Fruit fly (Drosophila melanogaster): ENCODE results near the gene gammaSnap2.

The gammaSnap2 gene

DNA sequence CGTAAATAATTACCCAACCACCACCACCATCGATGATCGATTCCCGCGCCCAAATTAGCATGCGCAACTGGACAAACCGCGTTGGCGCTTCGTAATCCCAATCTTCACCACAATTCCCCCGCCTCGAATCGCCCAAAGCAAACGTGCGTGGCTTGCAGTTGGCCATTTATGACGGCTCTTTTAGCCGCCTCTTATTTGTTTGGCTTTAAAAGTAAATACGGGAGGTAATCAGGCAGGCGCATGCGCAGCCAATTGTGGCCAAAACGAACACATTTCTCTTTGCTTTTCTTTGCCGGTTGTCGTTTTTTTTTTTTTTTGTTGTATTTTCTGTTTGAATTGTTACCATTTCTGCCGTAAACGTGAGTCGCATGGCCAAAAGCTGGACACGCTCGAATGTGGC lies 29.4 kb upstream of the gammaSnap2 start (continued):
- TF ChIP-seq fu2 (GFP tag; optimal IDR thresholded peaks at IDR 0.05) (no peak), CG11398 (GFP tag; optimal IDR thresholded peaks at IDR 0.05) (no peak), ATbp (GFP tag; optimal IDR thresholded peaks at IDR 0.05) (peak; percentile 80), CG7357 (GFP tag; IDR thresholded peaks at IDR 0.05) (no peak), amos (GFP tag; IDR thresholded peaks at IDR 0.05; ENCODE audit: partially characterized antibody) (no peak), MBD-R2 (GFP tag; IDR thresholded peaks at IDR 0.05) (no peak), CG16813 (GFP tag; IDR thresholded peaks at IDR 0.05; ENCODE audit: partially characterized antibody) (no peak), da (GFP tag; optimal IDR thresholded peaks at IDR 0.05) (no peak), CG33557 (GFP tag; optimal IDR thresholded peaks at IDR 0.05) (no peak), odd (GFP tag; optimal IDR thresholded peaks at IDR 0.05) (no peak), CG1832 (GFP tag; optimal IDR thresholded peaks at IDR 0.05) (no peak), Dll (GFP tag; IDR thresholded peaks at IDR 0.05; ENCODE audit: partially characterized antibody) (no peak), Sry-δ (GFP tag; optimal IDR thresholded peaks at IDR 0.05) (no peak), CG3838 (GFP tag; optimal IDR thresholded peaks at IDR 0.05) (no peak), CG32772 (GFP tag; IDR thresholded peaks at IDR 0.05) (no peak), ERR (GFP tag; optimal IDR thresholded peaks at IDR 0.05) (no peak), CG1529 (GFP tag; optimal IDR thresholded peaks at IDR 0.05) (no peak), tna (GFP tag; IDR thresholded peaks at IDR 0.05; ENCODE audit: partially characterized antibody) (no peak), ara (GFP tag; IDR thresholded peaks at IDR 0.05) (peak; percentile 48; the same call in 1 of the 2 replicates), caup (GFP tag; optimal IDR thresholded peaks at IDR 0.05; ENCODE audit: severe bottlenecking) (no peak), vnd (GFP tag; IDR thresholded peaks at IDR 0.05; ENCODE audit: partially characterized antibody) (no peak), lilli (GFP tag; optimal IDR thresholded peaks at IDR 0.05) (no peak), al (GFP tag; IDR thresholded peaks at IDR 0.05) (no peak), CG10543 (GFP tag; optimal IDR thresholded peaks at IDR 0.05) (no peak), Dfd (GFP tag; optimal IDR thresholded peaks at IDR 0.05) (no peak), CG17568 (GFP tag; optimal IDR thresholded peaks at IDR 0.05) (no peak), dm (GFP tag; optimal IDR thresholded peaks at IDR 0.05) (no peak), Atf3 (GFP tag; optimal IDR thresholded peaks at IDR 0.05) (no peak), sug (tag; optimal IDR thresholded peaks at IDR 0.05) (no peak), row (GFP tag; IDR thresholded peaks at IDR 0.05) (no peak), CG13775 (GFP tag; optimal IDR thresholded peaks at IDR 0.05) (no peak), pho (GFP tag; optimal IDR thresholded peaks at IDR 0.05) (no peak), Ets97D (GFP tag; optimal IDR thresholded peaks at IDR 0.05) (no peak), CG7271 (tag; optimal IDR thresholded peaks at IDR 0.05) (no peak), CG5245 (GFP tag; optimal IDR thresholded peaks at IDR 0.05) (no peak), toy (GFP tag; IDR thresholded peaks at IDR 0.05) (no peak), ind (GFP tag; optimal IDR thresholded peaks at IDR 0.05) (no peak), repo (GFP tag; optimal IDR thresholded peaks at IDR 0.05) (no peak), CG3065 (GFP tag; optimal IDR thresholded peaks at IDR 0.05) (no peak), bowl (GFP tag; IDR thresholded peaks at IDR 0.05) (0 out of 2 replicates have a peak, but pooled peaks have one; percentile 20), Bdp1 (GFP tag; optimal IDR thresholded peaks at IDR 0.05) (no peak), chn (GFP tag; optimal IDR thresholded peaks at IDR 0.05) (no peak), gem (tag; optimal IDR thresholded peaks at IDR 0.05) (no peak), Sox102F (GFP tag; optimal IDR thresholded peaks at IDR 0.05) (no peak), CG10274 (GFP tag; optimal IDR thresholded peaks at IDR 0.05) (no peak), stwl (tag; optimal IDR thresholded peaks at IDR 0.05) (no peak), HLH3B (GFP tag; IDR thresholded peaks at IDR 0.05) (peak; percentile 18; the same call in 1 of the 2 replicates), Atf-2 (GFP tag; optimal IDR thresholded peaks at IDR 0.05) (no peak), TFAM (GFP tag; optimal IDR thresholded peaks at IDR 0.05) (no peak), ci (GFP tag; IDR thresholded peaks at IDR 0.05) (peak; percentile 69; the same call in 1 of the 3 replicates), otp (GFP tag; IDR thresholded peaks at IDR 0.05) (no peak), Myb (GFP tag; optimal IDR thresholded peaks at IDR 0.05) (no peak)

All from whole organism, embryonic.